Comparison of ENCODE assay signal across 1 fruit fly cellular context in the genomic region with DNA sequence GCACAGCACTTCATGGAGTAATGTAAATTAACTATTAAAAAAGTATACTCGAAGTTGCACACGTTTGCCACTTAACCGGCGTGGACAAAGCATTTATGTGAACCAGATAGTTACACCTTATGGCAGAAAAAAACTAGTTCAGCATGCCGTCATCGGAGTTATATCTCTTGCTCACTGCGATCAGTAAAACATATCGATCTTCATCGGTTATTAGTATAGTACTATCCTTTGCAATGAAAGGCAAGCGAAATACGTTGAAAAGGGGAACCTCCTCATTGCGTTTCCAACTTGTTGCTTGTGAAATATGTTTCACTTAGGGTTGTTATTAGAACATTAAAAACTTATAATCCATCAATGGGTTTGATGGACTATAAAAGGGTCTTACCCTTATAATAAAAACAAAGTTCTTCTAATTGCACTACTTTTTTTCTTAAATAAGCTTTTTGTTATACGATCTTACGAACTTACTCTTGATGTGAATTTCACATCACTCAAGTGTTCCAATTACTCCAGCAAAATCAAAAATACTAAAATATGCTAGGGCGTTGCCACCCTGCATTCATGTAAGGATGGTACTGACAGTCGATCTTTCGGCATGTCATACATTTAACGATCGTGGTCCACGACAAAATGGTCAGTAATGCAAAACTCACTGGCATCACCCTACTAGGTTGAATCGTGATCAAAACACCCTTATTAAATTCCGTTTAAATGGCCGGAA.
TF ChIP-seq lines count a peak whose summit lies in the region.

A gene (minus strand): TSS at position 113 of the 721 bp plus-strand sequence.

TF ChIP-seq in whole organism, embryonic, 481 proteins besides CTCF, POLR2A, EP300 and RAD21 (continued from another document and continues in another):
- peak; percentile 51 for TF ChIP-seq Scr (GFP tag; IDR thresholded peaks at IDR 0.05; lab: Robert Waterston, UW; ENCODE audit: partially characterized antibody)
- no peak for TF ChIP-seq pita (GFP tag; optimal IDR thresholded peaks at IDR 0.05; lab: Kevin White, UChicago)
- peak; percentile 23 for TF ChIP-seq Antp (GFP tag; optimal IDR thresholded peaks at IDR 0.05; lab: Kevin White, UChicago)
- peak; percentile 31 for TF ChIP-seq Hsf (GFP tag; optimal IDR thresholded peaks at IDR 0.05; lab: Kevin White, UChicago)
- no peak for TF ChIP-seq CG8478 (optimal IDR thresholded peaks at IDR 0.05; lab: Kevin White, UChicago)
- no peak for TF ChIP-seq cwo (GFP tag; optimal IDR thresholded peaks at IDR 0.05; lab: Kevin White, UChicago)
- peak; percentile 34; the same call in 1 of the 2 replicates for TF ChIP-seq Xrp1 (GFP tag; IDR thresholded peaks at IDR 0.05; lab: Robert Waterston, UW)
- no peak for TF ChIP-seq CG3838 (GFP tag; optimal IDR thresholded peaks at IDR 0.05; lab: Kevin White, UChicago)
- peak; percentile 44 for TF ChIP-seq mam (GFP tag; optimal IDR thresholded peaks at IDR 0.05; lab: Kevin White, UChicago)
- peak; percentile 57; the same call in 2 of the 3 replicates for TF ChIP-seq zfh1 (GFP tag; IDR thresholded peaks at IDR 0.05; lab: Robert Waterston, UW)
- no peak for TF ChIP-seq CG8924 (tag; optimal IDR thresholded peaks at IDR 0.05; lab: Kevin White, UChicago)
- no peak for TF ChIP-seq otp (GFP tag; IDR thresholded peaks at IDR 0.05; lab: Robert Waterston, UW)
- TF ChIP-seq rib (GFP tag; IDR thresholded peaks at IDR 0.05; lab: Robert Waterston, UW) = no peak
- peak; percentile 80 for TF ChIP-seq slbo (GFP tag; IDR thresholded peaks at IDR 0.05; lab: Robert Waterston, UW)
- TF ChIP-seq CG4424 (GFP tag; optimal IDR thresholded peaks at IDR 0.05; lab: Kevin White, UChicago) = peak; percentile 15
- no peak for TF ChIP-seq CG11456 (GFP tag; IDR thresholded peaks at IDR 0.05; lab: Robert Waterston, UW)
- TF ChIP-seq dpn (GFP tag; optimal IDR thresholded peaks at IDR 0.05; lab: Kevin White, UChicago) = peak in 1 of 2 experiments; percentile 17
- no peak for TF ChIP-seq CG13123 (GFP tag; optimal IDR thresholded peaks at IDR 0.05; lab: Kevin White, UChicago)
- TF ChIP-seq grn (GFP tag; optimal IDR thresholded peaks at IDR 0.05; lab: Kevin White, UChicago) = no peak
- peak; percentile 11 for TF ChIP-seq Sin3A (optimal IDR thresholded peaks at IDR 0.05; lab: Kevin White, UChicago)
- no peak for TF ChIP-seq cad (GFP tag; optimal IDR thresholded peaks at IDR 0.05; lab: Kevin White, UChicago)
- TF ChIP-seq CG6254 (GFP tag; optimal IDR thresholded peaks at IDR 0.05; lab: Kevin White, UChicago) = no peak
- TF ChIP-seq dan (GFP tag; IDR thresholded peaks at IDR 0.05; lab: Robert Waterston, UW) = no peak
- no peak for TF ChIP-seq Dek (tag; optimal IDR thresholded peaks at IDR 0.05; lab: Kevin White, UChicago)
- no peak for TF ChIP-seq schlank (tag; optimal IDR thresholded peaks at IDR 0.05; lab: Kevin White, UChicago)
- peak; percentile 45 for TF ChIP-seq CG33213 (GFP tag; optimal IDR thresholded peaks at IDR 0.05; lab: Kevin White, UChicago)
- no peak for TF ChIP-seq disco-r (GFP tag; optimal IDR thresholded peaks at IDR 0.05; lab: Kevin White, UChicago)
- 0 out of 2 replicates have a peak, but pooled peaks have one; percentile 35 for TF ChIP-seq tna (GFP tag; IDR thresholded peaks at IDR 0.05; lab: Robert Waterston, UW; ENCODE audit: partially characterized antibody)
- no peak for TF ChIP-seq CG6683 (GFP tag; optimal IDR thresholded peaks at IDR 0.05; lab: Kevin White, UChicago)
- no peak for TF ChIP-seq toy (GFP tag; IDR thresholded peaks at IDR 0.05; lab: Robert Waterston, UW)
- peak; percentile 76 for TF ChIP-seq Sry-δ (GFP tag; optimal IDR thresholded peaks at IDR 0.05; lab: Kevin White, UChicago)
- TF ChIP-seq CG16813 (GFP tag; IDR thresholded peaks at IDR 0.05; lab: Robert Waterston, UW; ENCODE audit: partially characterized antibody) = peak; percentile 54; the same call in 1 of the 3 replicates
- no peak for TF ChIP-seq gce (GFP tag; IDR thresholded peaks at IDR 0.05; lab: Robert Waterston, UW)
- no peak for TF ChIP-seq tap (tag; optimal IDR thresholded peaks at IDR 0.05; lab: Kevin White, UChicago)
- peak; percentile 41 for TF ChIP-seq Xbp1 (GFP tag; optimal IDR thresholded peaks at IDR 0.05; lab: Kevin White, UChicago)
- no peak for TF ChIP-seq peb (GFP tag; IDR thresholded peaks at IDR 0.05; lab: Robert Waterston, UW)
- TF ChIP-seq CG1832 (GFP tag; optimal IDR thresholded peaks at IDR 0.05; lab: Kevin White, UChicago) = no peak
- TF ChIP-seq CG10147 (GFP tag; optimal IDR thresholded peaks at IDR 0.05; lab: Kevin White, UChicago) = no peak
- no peak for TF ChIP-seq ERR (GFP tag; optimal IDR thresholded peaks at IDR 0.05; lab: Kevin White, UChicago)
- no peak for TF ChIP-seq seq (GFP tag; IDR thresholded peaks at IDR 0.05; lab: Robert Waterston, UW)
- peak; percentile 52 for TF ChIP-seq CG8290 (GFP tag; optimal IDR thresholded peaks at IDR 0.05; lab: Kevin White, UChicago)
- no peak for TF ChIP-seq CG8290 (tag; optimal IDR thresholded peaks at IDR 0.05; lab: Kevin White, UChicago)
- 0 out of 2 replicates have a peak, but pooled peaks have one; percentile 5 for TF ChIP-seq CG14014 (GFP tag; IDR thresholded peaks at IDR 0.05; lab: Robert Waterston, UW)
- peak; percentile 23; the same call in 1 of the 2 replicates for TF ChIP-seq H2.0 (GFP tag; IDR thresholded peaks at IDR 0.05; lab: Robert Waterston, UW)
- no peak for TF ChIP-seq CG4617 (GFP tag; optimal IDR thresholded peaks at IDR 0.05; lab: Kevin White, UChicago; ENCODE audit: borderline replicate concordance)
- no peak for TF ChIP-seq Spps (tag; optimal IDR thresholded peaks at IDR 0.05; lab: Kevin White, UChicago)
- no peak for TF ChIP-seq CG11093 (GFP tag; IDR thresholded peaks at IDR 0.05; lab: Robert Waterston, UW)
- TF ChIP-seq CG1529 (GFP tag; optimal IDR thresholded peaks at IDR 0.05; lab: Kevin White, UChicago) = no peak
- no peak for TF ChIP-seq so (GFP tag; IDR thresholded peaks at IDR 0.05; lab: Robert Waterston, UW)
- TF ChIP-seq Lpt (GFP tag; optimal IDR thresholded peaks at IDR 0.05; lab: Kevin White, UChicago) = no peak
- peak; percentile 14 for TF ChIP-seq CG2120 (GFP tag; optimal IDR thresholded peaks at IDR 0.05; lab: Kevin White, UChicago)
- no peak for TF ChIP-seq pho (GFP tag; optimal IDR thresholded peaks at IDR 0.05; lab: Kevin White, UChicago)
- no peak for TF ChIP-seq h (optimal IDR thresholded peaks at IDR 0.05; lab: Kevin White, UChicago)
- TF ChIP-seq CG14710 (tag; optimal IDR thresholded peaks at IDR 0.05; lab: Kevin White, UChicago) = peak; percentile 53
- TF ChIP-seq grau (tag; optimal IDR thresholded peaks at IDR 0.05; lab: Kevin White, UChicago) = no peak
- TF ChIP-seq CG7839 (tag; optimal IDR thresholded peaks at IDR 0.05; lab: Kevin White, UChicago) = no peak
- no peak for TF ChIP-seq twi (tag; optimal IDR thresholded peaks at IDR 0.05; lab: Kevin White, UChicago)
- TF ChIP-seq vvl (GFP tag; IDR thresholded peaks at IDR 0.05; lab: Robert Waterston, UW) = no peak
- TF ChIP-seq Side (GFP tag; optimal IDR thresholded peaks at IDR 0.05; lab: Kevin White, UChicago) = no peak
- TF ChIP-seq CG9876 (GFP tag; optimal IDR thresholded peaks at IDR 0.05; lab: Kevin White, UChicago) = peak; percentile 44
- no peak for TF ChIP-seq CG7271 (tag; optimal IDR thresholded peaks at IDR 0.05; lab: Kevin White, UChicago)
- TF ChIP-seq zen2 (GFP tag; IDR thresholded peaks at IDR 0.05; lab: Robert Waterston, UW; ENCODE audit: partially characterized antibody) = no peak
- no peak for TF ChIP-seq CG1233 (GFP tag; optimal IDR thresholded peaks at IDR 0.05; lab: Kevin White, UChicago)
- TF ChIP-seq btn (GFP tag; optimal IDR thresholded peaks at IDR 0.05; lab: Kevin White, UChicago) = no peak
- TF ChIP-seq pfk (GFP tag; optimal IDR thresholded peaks at IDR 0.05; lab: Kevin White, UChicago) = peak; percentile 62
- peak; percentile 36; the same call in 1 of the 3 replicates for TF ChIP-seq vnd (GFP tag; IDR thresholded peaks at IDR 0.05; lab: Robert Waterston, UW; ENCODE audit: partially characterized antibody)
- TF ChIP-seq CG8281 (tag; optimal IDR thresholded peaks at IDR 0.05; lab: Kevin White, UChicago) = no peak
- peak; percentile 32 for TF ChIP-seq Lhr (GFP tag; optimal IDR thresholded peaks at IDR 0.05; lab: Kevin White, UChicago)
- 0 out of 3 replicates have a peak, but pooled peaks have one; percentile 16 for TF ChIP-seq mld (GFP tag; IDR thresholded peaks at IDR 0.05; lab: Robert Waterston, UW; ENCODE audit: partially characterized antibody)
- peak; percentile 42 for TF ChIP-seq Myb (GFP tag; optimal IDR thresholded peaks at IDR 0.05; lab: Kevin White, UChicago)
- TF ChIP-seq nerfin-1 (tag; optimal IDR thresholded peaks at IDR 0.05; lab: Kevin White, UChicago) = no peak
- TF ChIP-seq al (GFP tag; IDR thresholded peaks at IDR 0.05; lab: Robert Waterston, UW) = no peak
- TF ChIP-seq CG9215 (GFP tag; IDR thresholded peaks at IDR 0.05; lab: Robert Waterston, UW) = no peak
- no peak for TF ChIP-seq CG32772 (GFP tag; IDR thresholded peaks at IDR 0.05; lab: Robert Waterston, UW)
- TF ChIP-seq MBD-R2 (GFP tag; IDR thresholded peaks at IDR 0.05; lab: Robert Waterston, UW) = peak; percentile 42; the same call in 1 of the 2 replicates
- TF ChIP-seq ci (GFP tag; IDR thresholded peaks at IDR 0.05; lab: Robert Waterston, UW) = no peak; the same call in 2 of the 3 replicates
- TF ChIP-seq crc (GFP tag; optimal IDR thresholded peaks at IDR 0.05; lab: Kevin White, UChicago) = no peak
- TF ChIP-seq Mes4 (GFP tag; optimal IDR thresholded peaks at IDR 0.05; lab: Kevin White, UChicago) = no peak
- no peak for TF ChIP-seq Eip74EF (GFP tag; optimal IDR thresholded peaks at IDR 0.05; lab: Kevin White, UChicago)
- TF ChIP-seq ems (GFP tag; optimal IDR thresholded peaks at IDR 0.05; lab: Kevin White, UChicago) = no peak
- TF ChIP-seq CG18764 (GFP tag; optimal IDR thresholded peaks at IDR 0.05; lab: Kevin White, UChicago) = peak; percentile 77
- TF ChIP-seq Hand (GFP tag; optimal IDR thresholded peaks at IDR 0.05; lab: Kevin White, UChicago) = no peak
- TF ChIP-seq lilli (GFP tag; optimal IDR thresholded peaks at IDR 0.05; lab: Kevin White, UChicago) = peak; percentile 29
- TF ChIP-seq CG1603 (tag; optimal IDR thresholded peaks at IDR 0.05; lab: Kevin White, UChicago) = peak; percentile 87
- TF ChIP-seq repo (GFP tag; optimal IDR thresholded peaks at IDR 0.05; lab: Kevin White, UChicago) = no peak
- no peak for TF ChIP-seq fd102C (GFP tag; optimal IDR thresholded peaks at IDR 0.05; lab: Kevin White, UChicago)
- peak; percentile 55 for TF ChIP-seq Dref (GFP tag; IDR thresholded peaks at IDR 0.05; lab: Robert Waterston, UW)
- no peak for TF ChIP-seq CG5180 (GFP tag; optimal IDR thresholded peaks at IDR 0.05; lab: Kevin White, UChicago)
- TF ChIP-seq tio (GFP tag; optimal IDR thresholded peaks at IDR 0.05; lab: Kevin White, UChicago) = no peak
- TF ChIP-seq Nf-YB (GFP tag; optimal IDR thresholded peaks at IDR 0.05; lab: Kevin White, UChicago) = no peak
- TF ChIP-seq CG15269 (tag; optimal IDR thresholded peaks at IDR 0.05; lab: Kevin White, UChicago) = no peak
- no peak for TF ChIP-seq NFAT (GFP tag; IDR thresholded peaks at IDR 0.05; lab: Robert Waterston, UW)
- TF ChIP-seq wek (GFP tag; optimal IDR thresholded peaks at IDR 0.05; lab: Kevin White, UChicago) = peak; percentile 92
- TF ChIP-seq CG10431 (GFP tag; optimal IDR thresholded peaks at IDR 0.05; lab: Kevin White, UChicago) = no peak
- TF ChIP-seq HLH54F (GFP tag; optimal IDR thresholded peaks at IDR 0.05; lab: Kevin White, UChicago) = peak; percentile 25
- peak; percentile 94 for TF ChIP-seq Ets65A (GFP tag; lab: Kevin White, UChicago)
- no peak for TF ChIP-seq Jarid2 (GFP tag; optimal IDR thresholded peaks at IDR 0.05; lab: Kevin White, UChicago)
- peak; percentile 78; the same call in 2 of the 3 replicates for TF ChIP-seq CG6791 (GFP tag; IDR thresholded peaks at IDR 0.05; lab: Robert Waterston, UW; ENCODE audit: partially characterized antibody)
- TF ChIP-seq Hr3 (GFP tag; optimal IDR thresholded peaks at IDR 0.05; lab: Kevin White, UChicago) = peak; percentile 37
- TF ChIP-seq CG6854 (GFP tag; optimal IDR thresholded peaks at IDR 0.05; lab: Kevin White, UChicago) = no peak
- TF ChIP-seq CG17802 (tag; optimal IDR thresholded peaks at IDR 0.05; lab: Kevin White, UChicago) = peak; percentile 81
- TF ChIP-seq nau (GFP tag; optimal IDR thresholded peaks at IDR 0.05; lab: Kevin White, UChicago) = no peak
- peak; percentile 11 for TF ChIP-seq Ssrp (tag; optimal IDR thresholded peaks at IDR 0.05; lab: Kevin White, UChicago)
- peak; percentile 69 for TF ChIP-seq CG7963 (GFP tag; IDR thresholded peaks at IDR 0.05; lab: Robert Waterston, UW; ENCODE audit: partially characterized antibody)
- TF ChIP-seq Dll (GFP tag; IDR thresholded peaks at IDR 0.05; lab: Robert Waterston, UW; ENCODE audit: partially characterized antibody) = 0 out of 4 replicates have a peak, but pooled peaks have one; percentile 11
- TF ChIP-seq Taf1 (GFP tag; IDR thresholded peaks at IDR 0.05; lab: Robert Waterston, UW) = no peak
- TF ChIP-seq CG2712 (tag; optimal IDR thresholded peaks at IDR 0.05; lab: Kevin White, UChicago) = peak; percentile 17
- no peak for TF ChIP-seq CG10565 (GFP tag; optimal IDR thresholded peaks at IDR 0.05; lab: Kevin White, UChicago)
- peak; percentile 14 for TF ChIP-seq Dp (GFP tag; optimal IDR thresholded peaks at IDR 0.05; lab: Kevin White, UChicago)
- no peak for TF ChIP-seq Sry-β (GFP tag; optimal IDR thresholded peaks at IDR 0.05; lab: Kevin White, UChicago)
- TF ChIP-seq HLH3B (GFP tag; IDR thresholded peaks at IDR 0.05; lab: Robert Waterston, UW) = 0 out of 2 replicates have a peak, but pooled peaks have one; percentile 34
- peak; percentile 27 for TF ChIP-seq shn (GFP tag; optimal IDR thresholded peaks at IDR 0.05; lab: Kevin White, UChicago)
- TF ChIP-seq CG15696 (tag; optimal IDR thresholded peaks at IDR 0.05; lab: Kevin White, UChicago) = peak; percentile 76
- peak; percentile 96 for TF ChIP-seq CG18011 (GFP tag; optimal IDR thresholded peaks at IDR 0.05; lab: Kevin White, UChicago)
- TF ChIP-seq trem (tag; optimal IDR thresholded peaks at IDR 0.05; lab: Kevin White, UChicago) = peak; percentile 4
- peak; percentile 45 for TF ChIP-seq sens (GFP tag; lab: Kevin White, UChicago)
- no peak for TF ChIP-seq da (GFP tag; optimal IDR thresholded peaks at IDR 0.05; lab: Kevin White, UChicago)
- peak; percentile 98 for TF ChIP-seq CG15514 (GFP tag; optimal IDR thresholded peaks at IDR 0.05; lab: Kevin White, UChicago)
- no peak for TF ChIP-seq Elba2 (GFP tag; optimal IDR thresholded peaks at IDR 0.05; lab: Kevin White, UChicago)
- TF ChIP-seq Dbx (GFP tag; IDR thresholded peaks at IDR 0.05; lab: Robert Waterston, UW) = peak; percentile 68; the same call in 2 of the 3 replicates
- TF ChIP-seq CG13624 (GFP tag; optimal IDR thresholded peaks at IDR 0.05; lab: Kevin White, UChicago) = no peak
- no peak for TF ChIP-seq CG12219 (GFP tag; optimal IDR thresholded peaks at IDR 0.05; lab: Kevin White, UChicago)
- TF ChIP-seq gt (GFP tag; IDR thresholded peaks at IDR 0.05; lab: Robert Waterston, UW) = no peak
